Worm (Caenorhabditis elegans): ENCODE data around the gene F54D5.24.

ce11 chrII:11595368-11595996 lies 39.7 kb downstream of the F54D5.24 start, which contains the start of gene gfat-1:
- TF ChIP-seq dao-5 (tag; optimal IDR thresholded peaks at IDR 0.05): no peak
- TF ChIP-seq W03F9.2 (tag; optimal IDR thresholded peaks at IDR 0.05): no peak
- TF ChIP-seq him-1 (tag; optimal IDR thresholded peaks at IDR 0.05): no peak

Data from whole organism, L4/young adult.